Worm (Caenorhabditis elegans): ENCODE measurements around the gene F31E8.4.
"Not testable (repeated sequence)": the region's sequence is repeated elsewhere in the genome, so short reads cannot be mapped to it uniquely, and the experiment has no call there.

The F31E8.4 gene

ce11 chrII:6781983-6782382 lies 18.0 kb downstream of the F31E8.4 start:
- TF ChIP-seq ztf-23 (GFP tag; IDR thresholded peaks at IDR 0.05) (no peak), tab-1 (GFP tag; IDR thresholded peaks at IDR 0.05) (no peak), ref-1 (GFP tag; conservative IDR thresholded peaks at IDR 0.05) (no peak), med-1 (GFP tag; optimal IDR thresholded peaks at IDR 0.05; ENCODE audit: insufficient read depth) (no peak), ztf-29 (GFP tag; IDR thresholded peaks at IDR 0.05) (no peak), T22C8.4 (GFP tag; IDR thresholded peaks at IDR 0.05) (no peak), klf-2 (GFP tag; conservative IDR thresholded peaks at IDR 0.05) (no peak), cog-1 (tag; optimal IDR thresholded peaks at IDR 0.05) (no peak), flt-1 (GFP tag; IDR thresholded peaks at IDR 0.05) (no peak)

ce11 chrII:6781231-6781630 lies 18.7 kb downstream of the F31E8.4 start:
- TF ChIP-seq klf-2 (GFP tag; conservative IDR thresholded peaks at IDR 0.05) (no peak), T22C8.4 (GFP tag; IDR thresholded peaks at IDR 0.05) (no peak), cog-1 (tag; optimal IDR thresholded peaks at IDR 0.05) (no peak), ref-1 (GFP tag; conservative IDR thresholded peaks at IDR 0.05) (no peak), ztf-23 (GFP tag; IDR thresholded peaks at IDR 0.05) (no peak), med-1 (GFP tag; optimal IDR thresholded peaks at IDR 0.05; ENCODE audit: insufficient read depth) (no peak), flt-1 (GFP tag; IDR thresholded peaks at IDR 0.05) (no peak), tab-1 (GFP tag; IDR thresholded peaks at IDR 0.05) (no peak), ztf-29 (GFP tag; IDR thresholded peaks at IDR 0.05) (no peak)

ce11 chrII:6779104-6779503 lies 20.9 kb downstream of the F31E8.4 start, which contains the start of gene T13C2.7:
T13C2.7 (plus strand) TSS chrII:6779404.
- no peak for TF ChIP-seq ztf-23 (GFP tag; IDR thresholded peaks at IDR 0.05)

- no peak for TF ChIP-seq flt-1 (GFP tag; IDR thresholded peaks at IDR 0.05)
- no peak for TF ChIP-seq cog-1 (tag; optimal IDR thresholded peaks at IDR 0.05)
- TF ChIP-seq med-1 (GFP tag; optimal IDR thresholded peaks at IDR 0.05; ENCODE audit: insufficient read depth) = peak; percentile 6
- TF ChIP-seq ztf-23 (GFP tag; IDR thresholded peaks at IDR 0.05) = peak; percentile 67
Observed at ce11 chrII:6776418-6777034, 23.4 kb downstream of the F31E8.4 start, which contains the start of gene ssup-72. ssup-72 (plus strand) TSS chrII:6776598.

ce11 chrII:6775076-6775475 lies 24.9 kb downstream of the F31E8.4 start, which contains the start of gene agr-1:
agr-1 (minus strand) TSS chrII:6775176.
- TF ChIP-seq T22C8.4, ztf-29, ztf-23 (GFP tag; IDR thresholded peaks at IDR 0.05): not testable (repeated sequence)

ce11 chrII:6772482-6772881 lies 27.5 kb downstream of the F31E8.4 start:
- no peak for TF ChIP-seq cog-1 (tag; optimal IDR thresholded peaks at IDR 0.05)
- TF ChIP-seq T22C8.4 (GFP tag; IDR thresholded peaks at IDR 0.05) = no peak
- TF ChIP-seq ztf-29 (GFP tag; IDR thresholded peaks at IDR 0.05) = no peak

- TF ChIP-seq klf-2 (GFP tag; conservative IDR thresholded peaks at IDR 0.05) (no peak), ztf-23 (GFP tag; IDR thresholded peaks at IDR 0.05) (no peak), cog-1 (tag; optimal IDR thresholded peaks at IDR 0.05) (no peak), tab-1 (GFP tag; IDR thresholded peaks at IDR 0.05) (no peak), med-1 (GFP tag; optimal IDR thresholded peaks at IDR 0.05; ENCODE audit: insufficient read depth) (no peak), ref-1 (GFP tag; conservative IDR thresholded peaks at IDR 0.05) (no peak), flt-1 (GFP tag; IDR thresholded peaks at IDR 0.05) (no peak), ztf-29 (GFP tag; IDR thresholded peaks at IDR 0.05) (no peak)
Observed at ce11 chrII:6770030-6770429, 29.9 kb downstream of the F31E8.4 start.

ce11 chrII:6768014-6768413 lies 31.9 kb downstream of the F31E8.4 start, which contains the start of gene F41G3.18:
F41G3.18 (plus strand) TSS chrII:6768314.
- no peak for TF ChIP-seq klf-2 (GFP tag; conservative IDR thresholded peaks at IDR 0.05)
- no peak for TF ChIP-seq tab-1 (GFP tag; IDR thresholded peaks at IDR 0.05)
- no peak for TF ChIP-seq med-1 (GFP tag; optimal IDR thresholded peaks at IDR 0.05; ENCODE audit: insufficient read depth)
- TF ChIP-seq T22C8.4 (GFP tag; IDR thresholded peaks at IDR 0.05) = no peak
- TF ChIP-seq flt-1 (GFP tag; IDR thresholded peaks at IDR 0.05) = no peak

- no peak for TF ChIP-seq tab-1 (GFP tag; IDR thresholded peaks at IDR 0.05)
- TF ChIP-seq ztf-23 (GFP tag; IDR thresholded peaks at IDR 0.05) = no peak
- no peak for TF ChIP-seq flt-1 (GFP tag; IDR thresholded peaks at IDR 0.05)
- TF ChIP-seq ref-1 (GFP tag; conservative IDR thresholded peaks at IDR 0.05) = no peak
- no peak for TF ChIP-seq T22C8.4 (GFP tag; IDR thresholded peaks at IDR 0.05)
- no peak for TF ChIP-seq ztf-29 (GFP tag; IDR thresholded peaks at IDR 0.05)
- TF ChIP-seq cog-1 (tag; optimal IDR thresholded peaks at IDR 0.05) = no peak
- TF ChIP-seq klf-2 (GFP tag; conservative IDR thresholded peaks at IDR 0.05) = no peak
- no peak for TF ChIP-seq med-1 (GFP tag; optimal IDR thresholded peaks at IDR 0.05; ENCODE audit: insufficient read depth)
Observed at ce11 chrII:6764734-6765133, 35.2 kb downstream of the F31E8.4 start, which contains the start of gene nlp-50. nlp-50 (plus strand) TSS chrII:6765034.

- TF ChIP-seq ref-1 (GFP tag; conservative IDR thresholded peaks at IDR 0.05) (no peak), med-1 (GFP tag; optimal IDR thresholded peaks at IDR 0.05; ENCODE audit: insufficient read depth) (no peak), cog-1 (tag; optimal IDR thresholded peaks at IDR 0.05) (no peak), T22C8.4 (GFP tag; IDR thresholded peaks at IDR 0.05) (no peak), ztf-29 (GFP tag; IDR thresholded peaks at IDR 0.05) (no peak), klf-2 (GFP tag; conservative IDR thresholded peaks at IDR 0.05) (no peak), ztf-23 (GFP tag; IDR thresholded peaks at IDR 0.05) (no peak), tab-1 (GFP tag; IDR thresholded peaks at IDR 0.05) (no peak)
Observed at ce11 chrII:6756232-6756631, 43.7 kb downstream of the F31E8.4 start, which contains the start of gene F41G3.3. F41G3.3 (plus strand) TSS chrII:6756532.

Data from whole organism, midembryonic.